Fruit fly (Drosophila melanogaster) Kc167 (cell line): ENCODE measurements around the gene CG13024.

ENCODE experiments used
- Myc ChIP-seq: fragments of >200 bp; optimal IDR thresholded peaks from 2 replicates; lab custom pipeline; 2017; ENCODE audit warnings: missing external identifiers
- Sin3A ChIP-seq: fragments of >200 bp; optimal IDR thresholded peaks from 2 replicates; lab custom pipeline; 2018; ENCODE audit warnings: missing external identifiers
- h ChIP-seq: fragments of >200 bp; optimal IDR thresholded peaks from 3 replicates; lab custom pipeline; 2018; ENCODE audit warnings: missing external identifiers
- insv ChIP-seq: fragments of >200 bp; optimal IDR thresholded peaks from 3 replicates; lab custom pipeline; 2018; ENCODE audit warnings: missing external identifiers
- psq ChIP-seq: fragments of >200 bp; optimal IDR thresholded peaks from 2 replicates; lab custom pipeline; 2017; ENCODE audit warnings: missing external identifiers
- ttk ChIP-seq: sonication (Bioruptor generic); optimal IDR thresholded peaks from 2 replicates; lab custom pipeline; 2017; ENCODE audit warnings: missing external identifiers

CG13024 gene

dm6 chr3L:16828967-16829366 lies at the start of gene CG13024:
TSS of gene CG13024 (minus strand) at chr3L:16829074.
- TF ChIP-seq insv (no peak), h (no peak), psq (lab: Kevin White, UChicago) (no peak)

dm6 chr3L:16876785-16877468 lies 48.1 kb upstream of the CG13024 start, which contains the start of gene CG32170:
TSS of gene CG32170 (plus strand) at chr3L:16877309.
- no peak for TF ChIP-seq insv

- TF ChIP-seq insv = no peak
- TF ChIP-seq Myc (lab: Kevin White, UChicago) = no peak
- TF ChIP-seq Sin3A (lab: Kevin White, UChicago) = no peak
- no peak for TF ChIP-seq ttk
- TF ChIP-seq psq (lab: Kevin White, UChicago) = no peak
- TF ChIP-seq h = no peak
These were observed 47.1 kb upstream of the CG13024 start for dm6 chr3L:16875959-16876358.

- TF ChIP-seq ttk = no peak
- no peak for TF ChIP-seq Myc (lab: Kevin White, UChicago)
- no peak for TF ChIP-seq h
- TF ChIP-seq insv = no peak
- TF ChIP-seq psq (lab: Kevin White, UChicago) = no peak
- no peak for TF ChIP-seq Sin3A (lab: Kevin White, UChicago)
These were observed 46.6 kb upstream of the CG13024 start for dm6 chr3L:16875484-16875883.

- TF ChIP-seq psq (lab: Kevin White, UChicago) = no peak
- TF ChIP-seq Myc (lab: Kevin White, UChicago) = no peak
- no peak for TF ChIP-seq insv
- TF ChIP-seq ttk = no peak
- TF ChIP-seq h = no peak
- no peak for TF ChIP-seq Sin3A (lab: Kevin White, UChicago)
These were observed 44.8 kb upstream of the CG13024 start for dm6 chr3L:16873679-16874078.

- TF ChIP-seq Sin3A (lab: Kevin White, UChicago) (no peak), psq (lab: Kevin White, UChicago) (no peak), Myc (lab: Kevin White, UChicago) (no peak), h (no peak), insv (no peak), ttk (no peak)
These were observed 44.3 kb upstream of the CG13024 start for dm6 chr3L:16873127-16873543.

- TF ChIP-seq ttk (no peak), insv (no peak), h (no peak), Myc (lab: Kevin White, UChicago) (no peak), Sin3A (lab: Kevin White, UChicago) (no peak), psq (lab: Kevin White, UChicago) (no peak)
These were observed 43.6 kb upstream of the CG13024 start for dm6 chr3L:16872487-16872955.

dm6 chr3L:16871630-16872029 lies 42.8 kb upstream of the CG13024 start:
- TF ChIP-seq ttk = no peak
- no peak for TF ChIP-seq insv
- TF ChIP-seq Sin3A (lab: Kevin White, UChicago) = no peak
- TF ChIP-seq h = no peak

- TF ChIP-seq ttk (no peak), insv (no peak), Sin3A (lab: Kevin White, UChicago) (no peak), h (no peak), Myc (lab: Kevin White, UChicago) (no peak), psq (lab: Kevin White, UChicago) (no peak)
These were observed 41.9 kb upstream of the CG13024 start for dm6 chr3L:16870723-16871137.

dm6 chr3L:16867190-16867589 lies 38.3 kb upstream of the CG13024 start:
- TF ChIP-seq h = no peak
- no peak for TF ChIP-seq insv
- no peak for TF ChIP-seq Sin3A (lab: Kevin White, UChicago)

- TF ChIP-seq Myc (lab: Kevin White, UChicago) = no peak
- no peak for TF ChIP-seq psq (lab: Kevin White, UChicago)
- no peak for TF ChIP-seq Sin3A (lab: Kevin White, UChicago)
- no peak for TF ChIP-seq insv
- no peak for TF ChIP-seq ttk
These were observed 36.9 kb upstream of the CG13024 start for dm6 chr3L:16865832-16866163.

dm6 chr3L:16865123-16865831 lies 36.4 kb upstream of the CG13024 start, which contains the start of gene Lmpt:
TSS of gene Lmpt (plus strand) at chr3L:16865295.
- TF ChIP-seq ttk (no peak), Myc (lab: Kevin White, UChicago) (no peak), Sin3A (lab: Kevin White, UChicago) (no peak), psq (lab: Kevin White, UChicago) (no peak), h (no peak), insv (no peak)

dm6 chr3L:16862958-16863357 lies 34.1 kb upstream of the CG13024 start, which contains the start of gene CG9951:
TSS of gene CG9951 (plus strand) at chr3L:16863164.
- TF ChIP-seq ttk (no peak), Myc (lab: Kevin White, UChicago) (no peak), h (no peak)
